Worm (Caenorhabditis elegans) whole organism, mixed stage, embryonic: ENCODE results near the gene T04F3.4.

Experiments used
- ceh-39 ChIP-seq: fragments of 150-350 bp; optimal IDR thresholded peaks from 2 replicates; lab custom pipeline; 2014; ENCODE audit warnings: missing biosample characterization, missing genetic modification characterization
- ceh-43 ChIP-seq: fragments of 200-800 bp; sonication (Bioruptor generic); optimal IDR thresholded peaks from 2 replicates; lab custom pipeline; 2018; ENCODE audit warnings: mild to moderate bottlenecking, missing genetic modification characterization, moderate library complexity, missing compliant biosample characterization
- nhr-28 ChIP-seq: fragments of 150-350 bp; optimal IDR thresholded peaks from 2 replicates; lab custom pipeline; 2014; ENCODE audit warnings: missing biosample characterization, missing genetic modification characterization
- snpc-4 ChIP-seq: fragments of 150-350 bp; optimal IDR thresholded peaks from 2 replicates; lab custom pipeline; 2014; ENCODE audit warnings: missing biosample characterization, missing genetic modification characterization

DNA sequence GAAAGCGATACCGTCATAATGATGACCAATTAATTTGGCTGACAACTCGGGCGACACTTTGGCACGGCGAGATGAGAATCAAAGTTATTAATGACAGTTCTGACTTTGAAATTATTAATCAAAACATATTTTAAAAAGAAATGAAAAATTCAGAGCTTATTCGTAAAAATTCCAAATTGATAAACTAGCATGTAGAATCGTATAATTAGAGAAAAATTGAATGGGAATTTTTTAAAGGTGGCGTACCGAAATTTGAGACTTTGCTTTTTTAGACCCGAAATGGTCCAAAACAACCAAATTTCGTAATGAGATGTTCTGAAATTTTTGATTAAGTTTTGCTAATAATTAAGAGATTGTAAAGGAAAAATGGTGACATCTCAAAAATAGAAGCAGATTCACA is 36.9 kb downstream of the T04F3.4 start, which contains the start of gene daf-11:
- no peak for TF ChIP-seq snpc-4 (tag; lab: Kevin White, UChicago)
- TF ChIP-seq nhr-28: no peak
- TF ChIP-seq ceh-43: no peak
- TF ChIP-seq ceh-39 (tag; lab: Kevin White, UChicago): no peak
